Worm (Caenorhabditis elegans) whole organism, L1 larva: Measurements from ENCODE around the gene math-3.
"Not testable (repeated sequence)": the region's sequence is repeated elsewhere in the genome, so short reads cannot be mapped to it uniquely, and the experiment has no call there.

ENCODE experiments used
- C04F5.9 ChIP-seq: sonication (generic microtip); optimal IDR thresholded peaks from 2 replicates; lab custom pipeline; 2016; ENCODE audit warnings: missing genetic modification characterization, missing compliant biosample characterization
- mdl-1 ChIP-seq, 2 experiments: fragments of 150-350 bp; optimal IDR thresholded peaks; 2 replicates each; lab custom pipeline; 2014 to 2017; ENCODE audit warnings: missing biosample characterization in 2 of 2, missing genetic modification characterization in 2 of 2, inconsistent platforms in 1 of 2
- unc-130 ChIP-seq: fragments of 150-350 bp; optimal IDR thresholded peaks from 2 replicates; lab custom pipeline; 2017; ENCODE audit warnings: missing biosample characterization, missing genetic modification characterization, inconsistent platforms

math-3 gene

DNA sequence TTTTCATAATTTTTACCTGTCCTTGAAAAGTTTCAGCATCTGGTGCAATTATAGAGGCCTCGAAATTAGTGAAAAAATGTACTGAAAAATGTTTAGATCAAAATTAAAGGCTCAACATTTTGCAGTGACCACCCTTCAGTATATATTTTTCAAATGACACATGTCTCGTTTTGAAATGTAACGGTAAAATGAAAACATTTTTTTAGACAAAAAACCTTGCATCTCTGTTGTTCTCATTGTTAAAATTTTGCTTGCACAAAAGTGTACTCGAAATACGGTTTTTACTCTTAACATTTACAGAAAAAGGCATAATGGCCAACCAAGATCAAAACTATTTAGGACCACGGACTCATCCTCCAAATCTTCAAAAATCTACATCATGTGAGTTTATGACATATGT, 52.4 kb downstream of the math-3 start, which contains the start of gene math-41:
Gene math-41 (plus strand): TSS at position 301 of the 400 bp plus-strand sequence.
- not testable (repeated sequence) for TF ChIP-seq unc-130; C04F5.9 (tag; lab: Kevin White, UChicago); mdl-1 (tag; optimal IDR thresholded peaks at IDR 0.05; lab: Kevin White, UChicago)
